Fruit fly (Drosophila melanogaster) whole organism, embryonic: ENCODE data around the gene CG31100.

Experiments
- Ada2b ChIP-seq: fragments of 200-800 bp; sonication (Bioruptor generic); IDR thresholded peaks from 2 replicates; pipeline ENCODE4 v1.3.6; 2022; ENCODE audit warnings: missing biosample characterization, missing genetic modification characterization
- CG10274 ChIP-seq: fragments of 200-800 bp; sonication (Bioruptor generic); optimal IDR thresholded peaks from 3 replicates; lab custom pipeline; 2017; ENCODE audit warnings: missing biosample characterization, mild to moderate bottlenecking, missing genetic modification characterization
- CG12071 ChIP-seq: fragments of 200-800 bp; sonication (Bioruptor generic); optimal IDR thresholded peaks from 3 replicates; lab custom pipeline; 2018; ENCODE audit warnings: missing biosample characterization, mild to moderate bottlenecking, missing genetic modification characterization
- CG12236 ChIP-seq: fragments of 200-800 bp; sonication (Bioruptor generic); optimal IDR thresholded peaks from 2 replicates; lab custom pipeline; 2016; ENCODE audit warnings: missing biosample characterization, missing genetic modification characterization
- CG17359 ChIP-seq: fragments of 200-800 bp; sonication (Bioruptor generic); optimal IDR thresholded peaks from 3 replicates; lab custom pipeline; 2018; ENCODE audit warnings: missing biosample characterization, mild to moderate bottlenecking, missing genetic modification characterization, moderate library complexity
- CG17385 ChIP-seq: fragments of 200-800 bp; sonication (Bioruptor generic); optimal IDR thresholded peaks from 3 replicates; lab custom pipeline; 2018; ENCODE audit warnings: missing biosample characterization, mild to moderate bottlenecking, missing genetic modification characterization
- CG17612 ChIP-seq: fragments of 200-800 bp; sonication (Bioruptor generic); IDR thresholded peaks from 2 replicates; pipeline ENCODE4 v1.3.6; 2022; ENCODE audit warnings: missing biosample characterization, missing genetic modification characterization
- CG18599 ChIP-seq: fragments of 200-800 bp; sonication (Bioruptor generic); optimal IDR thresholded peaks from 3 replicates; lab custom pipeline; 2017; ENCODE audit warnings: missing biosample characterization, missing genetic modification characterization, mild to moderate bottlenecking, moderate library complexity, missing genetic modification reagents
- CG2116 ChIP-seq: fragments of 200-800 bp; sonication (Bioruptor generic); optimal IDR thresholded peaks from 3 replicates; lab custom pipeline; 2018; ENCODE audit warnings: missing biosample characterization, mild to moderate bottlenecking, missing genetic modification characterization
- CG2120 ChIP-seq: fragments of 200-800 bp; sonication (Bioruptor generic); optimal IDR thresholded peaks from 3 replicates; lab custom pipeline; 2016; ENCODE audit warnings: missing biosample characterization, missing genetic modification characterization
- CG2129 ChIP-seq: fragments of 200-800 bp; sonication (Bioruptor generic); IDR thresholded peaks from 2 replicates; pipeline ENCODE4 v1.3.6; 2022; ENCODE audit warnings: missing biosample characterization, missing genetic modification characterization; ENCODE audit not compliant: partially characterized antibody
- CG2889 ChIP-seq: fragments of 200-800 bp; sonication (Bioruptor generic); IDR thresholded peaks from 3 replicates; pipeline ENCODE4 v1.3.6; 2022; ENCODE audit warnings: missing biosample characterization, missing genetic modification characterization
- CG31224 ChIP-seq: fragments of 200-800 bp; sonication (Bioruptor generic); IDR thresholded peaks from 2 replicates; pipeline ENCODE4 v1.3.6; 2022; ENCODE audit warnings: missing biosample characterization, missing genetic modification characterization
- CG4282 ChIP-seq: fragments of 200-800 bp; sonication (Bioruptor generic); optimal IDR thresholded peaks from 2 replicates; lab custom pipeline; 2016; ENCODE audit warnings: missing biosample characterization, missing genetic modification characterization
- CG4617 ChIP-seq: fragments of 200-800 bp; sonication (Bioruptor generic); optimal IDR thresholded peaks from 3 replicates; lab custom pipeline; 2016; ENCODE audit warnings: missing biosample characterization, missing genetic modification characterization, borderline replicate concordance
- CG7786 ChIP-seq: fragments of 200-800 bp; sonication (Bioruptor generic); optimal IDR thresholded peaks from 2 replicates; lab custom pipeline; 2016; ENCODE audit warnings: missing biosample characterization, missing genetic modification characterization
- CG8924 ChIP-seq: fragments of 200-800 bp; optimal IDR thresholded peaks from 3 replicates; lab custom pipeline; 2019; ENCODE audit warnings: missing biosample characterization, mild to moderate bottlenecking, missing genetic modification characterization, moderate library complexity
- CG9817 ChIP-seq: fragments of 200-800 bp; sonication (Bioruptor generic); optimal IDR thresholded peaks from 2 replicates; lab custom pipeline; 2018; ENCODE audit warnings: missing biosample characterization, mild to moderate bottlenecking, missing genetic modification characterization, moderate library complexity
- CHES-1-like ChIP-seq: fragments of 200-800 bp; sonication (Bioruptor generic); optimal IDR thresholded peaks from 2 replicates; lab custom pipeline; 2016; ENCODE audit warnings: missing biosample characterization, missing genetic modification characterization
- CoRest ChIP-seq: fragments of 200-800 bp; sonication (Bioruptor generic); optimal IDR thresholded peaks from 3 replicates; lab custom pipeline; 2018; ENCODE audit warnings: missing biosample characterization, mild to moderate bottlenecking, missing genetic modification characterization, moderate library complexity
- Doc2 ChIP-seq: fragments of 200-800 bp; sonication (Bioruptor generic); IDR thresholded peaks from 2 replicates; pipeline ENCODE4 v1.3.6; 2022; ENCODE audit warnings: missing biosample characterization, missing genetic modification characterization
- GATAe ChIP-seq: fragments of 200-800 bp; sonication (Bioruptor generic); conservative IDR thresholded peaks from 2 replicates; pipeline ENCODE4 v1.3.6; 2022; ENCODE audit warnings: missing biosample characterization, missing genetic modification characterization
- Hand ChIP-seq: fragments of 200-800 bp; sonication (Bioruptor generic); optimal IDR thresholded peaks from 2 replicates; lab custom pipeline; 2017; ENCODE audit warnings: mild to moderate bottlenecking, missing biosample characterization, missing genetic modification reagents, missing genetic modification characterization
- Hmx ChIP-seq: fragments of 200-800 bp; sonication (Bioruptor generic); optimal IDR thresholded peaks from 2 replicates; lab custom pipeline; 2016; ENCODE audit warnings: missing biosample characterization, missing genetic modification characterization
- Med ChIP-seq: fragments of 200-800 bp; sonication (Bioruptor generic); peaks from one replicate; lab custom pipeline; 2016; ENCODE audit warnings: missing biosample characterization, missing genetic modification characterization, mild to moderate bottlenecking, inconsistent platforms, moderate library complexity
- Mrtf ChIP-seq: fragments of 200-800 bp; sonication (Bioruptor generic); IDR thresholded peaks from 3 replicates; pipeline ENCODE4 v1.3.6; 2022; ENCODE audit warnings: missing biosample characterization, missing genetic modification characterization
- NfI ChIP-seq: fragments of 200-800 bp; sonication (Bioruptor generic); optimal IDR thresholded peaks from 3 replicates; lab custom pipeline; 2018; ENCODE audit warnings: missing biosample characterization, mild to moderate bottlenecking, missing genetic modification characterization, moderate library complexity
- Ravus ChIP-seq: fragments of 200-800 bp; sonication (Bioruptor generic); IDR thresholded peaks from 2 replicates; pipeline ENCODE4 v1.3.6; 2022; ENCODE audit warnings: missing biosample characterization, missing genetic modification characterization
- Sry-δ ChIP-seq: fragments of 200-800 bp; sonication (Bioruptor generic); optimal IDR thresholded peaks from 2 replicates; lab custom pipeline; 2016; ENCODE audit warnings: missing biosample characterization, missing genetic modification characterization
- ab ChIP-seq: fragments of 200-800 bp; sonication (Bioruptor generic); optimal IDR thresholded peaks from 2 replicates; lab custom pipeline; 2016; ENCODE audit warnings: missing biosample characterization, missing genetic modification characterization
- cad ChIP-seq: fragments of >200 bp; optimal IDR thresholded peaks from 2 replicates; lab custom pipeline; 2017; ENCODE audit warnings: missing biosample characterization, missing genetic modification characterization
- disco-r ChIP-seq: fragments of 200-800 bp; sonication (Bioruptor generic); optimal IDR thresholded peaks from 2 replicates; lab custom pipeline; 2016; ENCODE audit warnings: missing biosample characterization, missing genetic modification characterization
- esg ChIP-seq: fragments of 200-800 bp; sonication (Bioruptor generic); conservative IDR thresholded peaks from 2 replicates; pipeline ENCODE4 v1.3.6; 2022; ENCODE audit warnings: missing biosample characterization, missing genetic modification characterization
- fd3F ChIP-seq: fragments of 200-800 bp; sonication (Bioruptor generic); optimal IDR thresholded peaks from 2 replicates; lab custom pipeline; 2018; ENCODE audit warnings: missing biosample characterization, mild to moderate bottlenecking, missing genetic modification characterization, moderate library complexity
- fru ChIP-seq: fragments of >200 bp; optimal IDR thresholded peaks from 2 replicates; lab custom pipeline; 2017
- fu2 ChIP-seq: fragments of 200-800 bp; sonication (Bioruptor generic); optimal IDR thresholded peaks from 2 replicates; lab custom pipeline; 2016; ENCODE audit warnings: missing biosample characterization, missing genetic modification characterization
- gsb-n ChIP-seq: fragments of 200-800 bp; sonication (Bioruptor generic); optimal IDR thresholded peaks from 3 replicates; lab custom pipeline; 2018; ENCODE audit warnings: missing biosample characterization, mild to moderate bottlenecking, missing genetic modification characterization
- inv ChIP-seq: fragments of 200-800 bp; sonication (Bioruptor generic); IDR thresholded peaks from 2 replicates; pipeline ENCODE4 v1.3.6; 2022; ENCODE audit warnings: missing biosample characterization, missing genetic modification characterization; ENCODE audit not compliant: partially characterized antibody
- jumu ChIP-seq: fragments of 200-800 bp; sonication (Bioruptor generic); optimal IDR thresholded peaks from 3 replicates; lab custom pipeline; 2016; ENCODE audit warnings: missing biosample characterization, missing genetic modification characterization
- mld ChIP-seq: fragments of 200-800 bp; sonication (Bioruptor generic); IDR thresholded peaks from 3 replicates; pipeline ENCODE4 v1.3.6; 2022; ENCODE audit warnings: missing biosample characterization, missing genetic modification characterization; ENCODE audit not compliant: partially characterized antibody
- nau ChIP-seq: fragments of 200-800 bp; sonication (Bioruptor generic); optimal IDR thresholded peaks from 3 replicates; lab custom pipeline; 2017; ENCODE audit warnings: missing biosample characterization, mild to moderate bottlenecking, missing genetic modification characterization, missing genetic modification reagents
- p53 ChIP-seq: fragments of 200-800 bp; sonication (Bioruptor generic); optimal IDR thresholded peaks from 2 replicates; lab custom pipeline; 2016; ENCODE audit warnings: missing biosample characterization, missing genetic modification characterization
- pnt ChIP-seq: fragments of 200-800 bp; sonication (Bioruptor generic); optimal IDR thresholded peaks from 3 replicates; lab custom pipeline; 2016; ENCODE audit warnings: missing biosample characterization, missing genetic modification characterization
- sr ChIP-seq: fragments of 200-800 bp; sonication (Bioruptor generic); IDR thresholded peaks from 3 replicates; pipeline ENCODE4 v1.3.6; 2022; ENCODE audit warnings: missing biosample characterization, missing genetic modification characterization
- ssp ChIP-seq: fragments of 200-800 bp; sonication (Bioruptor generic); IDR thresholded peaks from 2 replicates; pipeline ENCODE4 v1.3.6; 2022; ENCODE audit warnings: missing biosample characterization, missing genetic modification characterization
- stwl ChIP-seq: fragments of 200-800 bp; sonication (Bioruptor generic); optimal IDR thresholded peaks from 3 replicates; lab custom pipeline; 2018; ENCODE audit warnings: missing biosample characterization, mild to moderate bottlenecking, missing genetic modification characterization, moderate library complexity
- tio ChIP-seq: fragments of 200-800 bp; sonication (Bioruptor generic); optimal IDR thresholded peaks from 2 replicates; lab custom pipeline; 2017; ENCODE audit warnings: missing biosample characterization, missing genetic modification characterization, inconsistent platforms
- toy ChIP-seq: fragments of 200-800 bp; sonication (Bioruptor generic); IDR thresholded peaks from 2 replicates; pipeline ENCODE4 v1.3.6; 2022; ENCODE audit warnings: missing biosample characterization, missing genetic modification characterization
- twi ChIP-seq: fragments of 200-800 bp; optimal IDR thresholded peaks from 2 replicates; lab custom pipeline; 2019; ENCODE audit warnings: missing biosample characterization, mild to moderate bottlenecking, missing genetic modification characterization, moderate library complexity
- unc-4 ChIP-seq: fragments of 200-800 bp; sonication (Bioruptor generic); IDR thresholded peaks from 2 replicates; pipeline ENCODE4 v1.3.6; 2022; ENCODE audit warnings: missing biosample characterization, missing genetic modification characterization; ENCODE audit not compliant: partially characterized antibody
- wek ChIP-seq: fragments of 200-800 bp; sonication (Bioruptor generic); optimal IDR thresholded peaks from 3 replicates; lab custom pipeline; 2018; ENCODE audit warnings: missing biosample characterization, mild to moderate bottlenecking, missing genetic modification characterization, moderate library complexity
- yki ChIP-seq: fragments of >200 bp; optimal IDR thresholded peaks from 3 replicates; lab custom pipeline; 2018
- z ChIP-seq: fragments of 200-800 bp; sonication (Bioruptor generic); IDR thresholded peaks from 3 replicates; pipeline ENCODE4 v1.3.6; 2022; ENCODE audit warnings: missing biosample characterization, missing genetic modification characterization

Gene CG31100

DNA sequence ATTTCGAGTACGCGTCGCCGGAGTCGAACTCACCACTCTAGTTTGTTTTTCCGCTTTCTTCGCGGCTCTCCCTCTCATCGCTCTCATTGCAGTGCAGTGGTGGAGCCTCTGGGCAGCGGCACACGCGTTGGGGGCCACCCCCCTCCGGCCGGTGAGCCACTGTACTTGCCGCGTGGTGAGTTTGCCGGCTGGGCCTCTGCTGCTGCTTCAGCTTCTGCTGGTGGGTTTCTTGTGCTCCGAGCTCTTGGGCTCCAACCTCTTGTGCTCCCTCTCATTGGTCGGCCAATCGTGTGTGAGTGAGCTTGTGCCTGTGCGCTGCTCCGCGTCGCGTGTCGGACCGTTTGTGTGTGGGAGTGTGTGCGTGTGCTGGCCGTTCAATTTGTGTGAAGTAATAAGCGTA, 49.6 kb upstream of the CG31100 start (continued):
- TF ChIP-seq CG2116 (GFP tag; lab: Kevin White, UChicago) = no peak
- no peak for TF ChIP-seq CG2889 (GFP tag; lab: Robert Waterston, UW)
- TF ChIP-seq jumu = peak; percentile 73
- TF ChIP-seq Mrtf (GFP tag; lab: Robert Waterston, UW) = no peak
- no peak for TF ChIP-seq unc-4 (GFP tag; lab: Robert Waterston, UW)
- peak; percentile 57 for TF ChIP-seq pnt
- TF ChIP-seq CG31224 = no peak
- no peak for TF ChIP-seq disco-r (GFP tag; lab: Kevin White, UChicago)
- peak; percentile 48 for TF ChIP-seq CG17359
- TF ChIP-seq p53 (GFP tag; lab: Kevin White, UChicago) = no peak
- TF ChIP-seq Sry-δ (GFP tag; lab: Kevin White, UChicago) = peak; percentile 44
- no peak for TF ChIP-seq CG17612 (GFP tag; lab: Robert Waterston, UW)
- peak; percentile 29 for TF ChIP-seq CG12236 (GFP tag; lab: Kevin White, UChicago)
- peak; percentile 84 for TF ChIP-seq CG2120 (GFP tag; lab: Kevin White, UChicago)
- no peak for TF ChIP-seq gsb-n (tag; lab: Kevin White, UChicago)
- TF ChIP-seq sr (GFP tag; lab: Robert Waterston, UW) = no peak
- TF ChIP-seq Doc2 (GFP tag; lab: Robert Waterston, UW) = no peak
- TF ChIP-seq CG18599 (GFP tag; lab: Kevin White, UChicago) = peak; percentile 90
- TF ChIP-seq CG8924 = no peak
- peak; percentile 65 for TF ChIP-seq yki (lab: Kevin White, UChicago)
- TF ChIP-seq ssp (GFP tag; lab: Robert Waterston, UW) = no peak
- no peak for TF ChIP-seq CG2129 (GFP tag; lab: Robert Waterston, UW)
- peak; percentile 62 for TF ChIP-seq nau (GFP tag; lab: Kevin White, UChicago)
- TF ChIP-seq stwl (tag; lab: Kevin White, UChicago) = no peak
- TF ChIP-seq fd3F (GFP tag; lab: Kevin White, UChicago) = no peak
- no peak for TF ChIP-seq CoRest
- TF ChIP-seq wek (GFP tag; lab: Kevin White, UChicago) = peak; percentile 51
- peak; percentile 64 for TF ChIP-seq CHES-1-like (GFP tag; lab: Kevin White, UChicago)
- TF ChIP-seq Hmx (GFP tag; lab: Kevin White, UChicago) = no peak
- peak; percentile 31 for TF ChIP-seq NfI (GFP tag; lab: Kevin White, UChicago)
- TF ChIP-seq twi (tag; lab: Kevin White, UChicago) = no peak
- peak; percentile 36 for TF ChIP-seq fu2 (GFP tag; lab: Kevin White, UChicago)
- TF ChIP-seq CG7786 = peak; percentile 62
- no peak for TF ChIP-seq CG4617 (GFP tag; lab: Kevin White, UChicago)
- TF ChIP-seq CG12071 = peak; percentile 56
- TF ChIP-seq GATAe (GFP tag; lab: Robert Waterston, UW) = no peak
- TF ChIP-seq Ada2b (GFP tag; lab: Robert Waterston, UW) = no peak
- no peak for TF ChIP-seq z (GFP tag; lab: Robert Waterston, UW)
- TF ChIP-seq cad = no peak
- peak; percentile 72 for TF ChIP-seq Hand (GFP tag; lab: Kevin White, UChicago)
- no peak for TF ChIP-seq inv (GFP tag; lab: Robert Waterston, UW)
- peak; percentile 62 for TF ChIP-seq CG4282 (GFP tag; lab: Kevin White, UChicago)
- no peak for TF ChIP-seq Ravus (GFP tag; lab: Robert Waterston, UW)
- TF ChIP-seq CG9817 = no peak
- no peak for TF ChIP-seq mld (GFP tag; lab: Robert Waterston, UW)
- peak; percentile 97 for TF ChIP-seq Med (GFP tag; lab: Kevin White, UChicago)
- TF ChIP-seq ab (GFP tag; lab: Kevin White, UChicago) = peak; percentile 75
- no peak for TF ChIP-seq fru (lab: Kevin White, UChicago)
- TF ChIP-seq CG17385 (GFP tag; lab: Kevin White, UChicago) = peak; percentile 49
- no peak for TF ChIP-seq CG10274 (GFP tag; lab: Kevin White, UChicago)
- TF ChIP-seq toy (GFP tag; lab: Robert Waterston, UW) = no peak
- TF ChIP-seq esg (GFP tag; lab: Robert Waterston, UW) = no peak
- no peak for TF ChIP-seq tio (GFP tag; lab: Kevin White, UChicago)
